Fruit fly (Drosophila melanogaster) whole organism, wandering third instar larva: Measurements from ENCODE around the gene CG13407.

Experiments used
- Hnf4 ChIP-seq: fragments of 200-800 bp; sonication (Bioruptor generic); optimal IDR thresholded peaks from 2 replicates; lab custom pipeline; 2016; ENCODE audit warnings: missing biosample characterization, mild to moderate bottlenecking, missing genetic modification characterization
- Hr83 ChIP-seq: fragments of 200-300 bp; sonication (Bioruptor generic); optimal IDR thresholded peaks from 2 replicates; lab custom pipeline; 2016; ENCODE audit warnings: missing biosample characterization, mild to moderate bottlenecking, missing genetic modification characterization, moderate library complexity; ENCODE audit not compliant: poor library complexity, severe bottlenecking
- Myc ChIP-seq: fragments of >200 bp; optimal IDR thresholded peaks from 2 replicates; lab custom pipeline; 2017
- h ChIP-seq: fragments of 200-800 bp; sonication (Bioruptor generic); optimal IDR thresholded peaks from 3 replicates; lab custom pipeline; 2016; ENCODE audit warnings: missing biosample characterization, mild to moderate bottlenecking, missing genetic modification characterization
- pan ChIP-seq: fragments of >200 bp; optimal IDR thresholded peaks from 2 replicates; lab custom pipeline; 2017
- usp ChIP-seq: fragments of >200 bp; optimal IDR thresholded peaks from 2 replicates; lab custom pipeline; 2017; ENCODE audit warnings: missing biosample characterization, missing genetic modification characterization

DNA sequence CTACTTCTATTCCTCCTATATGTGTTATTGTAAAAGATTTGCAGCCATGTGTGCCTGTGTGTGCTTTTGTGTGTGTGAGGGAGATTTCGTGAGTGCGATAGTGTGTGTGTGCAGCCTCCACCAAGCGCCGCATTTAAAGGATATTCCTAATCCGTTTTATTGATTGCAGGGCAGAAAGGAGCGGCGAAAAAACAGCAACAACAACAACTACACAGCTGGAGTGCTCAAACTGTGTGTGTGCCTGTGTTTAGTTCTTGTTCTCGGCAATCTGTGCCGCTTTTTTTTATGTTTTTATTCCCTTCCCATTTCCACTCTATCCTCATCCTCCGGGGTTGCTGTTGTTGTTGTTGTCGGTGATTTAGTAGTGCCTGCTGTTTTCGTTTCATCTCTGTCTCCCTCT lies 31.2 kb downstream of the CG13407 start:
- TF ChIP-seq Hnf4, result no peak
- TF ChIP-seq usp (GFP tag; lab: Kevin White, UChicago), result no peak
- TF ChIP-seq Hr83 (GFP tag; lab: Kevin White, UChicago), result no peak
- TF ChIP-seq h, result no peak
- TF ChIP-seq Myc (lab: Kevin White, UChicago), result no peak
- TF ChIP-seq pan (lab: Kevin White, UChicago), result no peak
